Fruit fly (Drosophila melanogaster): ENCODE data around the gene CG12104.

CG12104 gene

DNA sequence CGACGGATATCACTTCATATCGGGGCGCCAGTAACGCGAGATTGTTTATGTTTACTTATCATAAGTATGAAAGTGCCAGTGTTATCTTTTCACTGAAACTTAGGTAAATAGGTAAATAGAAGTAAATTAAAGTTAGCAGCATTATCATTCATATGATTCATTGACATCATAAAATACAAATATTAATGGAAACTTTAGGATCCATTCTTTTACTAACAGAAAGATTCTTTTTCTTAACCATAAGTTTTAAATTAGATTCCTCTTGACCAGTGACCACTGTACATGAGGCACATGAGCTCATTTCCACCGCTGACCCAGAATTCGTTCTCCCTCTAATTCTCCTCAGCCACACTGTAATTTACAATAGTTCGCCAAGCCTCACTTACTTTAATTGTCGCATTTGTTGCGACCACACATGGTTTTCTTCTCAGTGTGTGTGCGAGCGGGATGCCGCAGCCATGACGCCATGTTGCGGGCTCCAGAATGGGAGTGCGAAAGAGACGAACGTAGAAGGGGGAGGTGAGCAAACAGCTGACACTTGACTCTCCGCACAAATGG, 24.0 kb downstream of the CG12104 start (continued):
- TF ChIP-seq Doc3 (GFP tag; IDR thresholded peaks at IDR 0.05; ENCODE audit: partially characterized antibody), result no peak
- no peak for TF ChIP-seq tna (GFP tag; IDR thresholded peaks at IDR 0.05; ENCODE audit: partially characterized antibody)
- TF ChIP-seq jumu (GFP tag; optimal IDR thresholded peaks at IDR 0.05), result peak; percentile 23
- TF ChIP-seq gcm2 (GFP tag; optimal IDR thresholded peaks at IDR 0.05), result no peak
- no peak for TF ChIP-seq ems (GFP tag; optimal IDR thresholded peaks at IDR 0.05)
- no peak for TF ChIP-seq NC2α (GFP tag; optimal IDR thresholded peaks at IDR 0.05)
- TF ChIP-seq CG16863 (GFP tag; optimal IDR thresholded peaks at IDR 0.05), result peak; percentile 26
- TF ChIP-seq Lpt (GFP tag; optimal IDR thresholded peaks at IDR 0.05), result no peak
- TF ChIP-seq CG11723 (GFP tag; optimal IDR thresholded peaks at IDR 0.05), result no peak
- peak; percentile 33 for TF ChIP-seq CG13424 (tag; optimal IDR thresholded peaks at IDR 0.05)
- TF ChIP-seq eyg (GFP tag; optimal IDR thresholded peaks at IDR 0.05), result peak; percentile 29
- TF ChIP-seq CG9609 (GFP tag; optimal IDR thresholded peaks at IDR 0.05), result no peak
- peak; percentile 9 for TF ChIP-seq sd (tag; optimal IDR thresholded peaks at IDR 0.05)
- no peak for TF ChIP-seq CG17328 (GFP tag; IDR thresholded peaks at IDR 0.05)
- TF ChIP-seq Med (GFP tag), result peak; percentile 93
- no peak for TF ChIP-seq knrl (GFP tag; IDR thresholded peaks at IDR 0.05; ENCODE audit: partially characterized antibody)
- peak; percentile 23 for TF ChIP-seq grn (GFP tag; optimal IDR thresholded peaks at IDR 0.05)
- TF ChIP-seq CG31224 (GFP tag; IDR thresholded peaks at IDR 0.05), result 0 out of 2 replicates have a peak, but pooled peaks have one; percentile 7
- TF ChIP-seq Ssrp (tag; optimal IDR thresholded peaks at IDR 0.05), result no peak
- no peak for TF ChIP-seq dimm (GFP tag; IDR thresholded peaks at IDR 0.05)
- peak; percentile 3 for TF ChIP-seq fd3F (GFP tag; optimal IDR thresholded peaks at IDR 0.05)
- peak; percentile 15 for TF ChIP-seq CG10209 (GFP tag; optimal IDR thresholded peaks at IDR 0.05)
- peak; percentile 14 for TF ChIP-seq D19B (GFP tag; optimal IDR thresholded peaks at IDR 0.05)
- TF ChIP-seq Hsf (GFP tag; optimal IDR thresholded peaks at IDR 0.05), result no peak
- TF ChIP-seq CG30020 (tag; optimal IDR thresholded peaks at IDR 0.05), result no peak
- no peak for TF ChIP-seq MTF-1 (GFP tag; optimal IDR thresholded peaks at IDR 0.05; ENCODE audit: borderline replicate concordance)
- TF ChIP-seq CG1792 (GFP tag; optimal IDR thresholded peaks at IDR 0.05), result no peak
- TF ChIP-seq gfzf (GFP tag; optimal IDR thresholded peaks at IDR 0.05), result no peak
- no peak for TF ChIP-seq Vsx1 (GFP tag; optimal IDR thresholded peaks at IDR 0.05)
- TF ChIP-seq CG14860 (GFP tag; IDR thresholded peaks at IDR 0.05; ENCODE audit: partially characterized antibody), result no peak
- TF ChIP-seq repo (GFP tag; optimal IDR thresholded peaks at IDR 0.05), result peak; percentile 45
- 0 out of 3 replicates have a peak, but pooled peaks have one; percentile 27 for TF ChIP-seq sr (GFP tag; IDR thresholded peaks at IDR 0.05)
- TF ChIP-seq CG42726 (GFP tag; IDR thresholded peaks at IDR 0.05; ENCODE audit: partially characterized antibody), result no peak
- no peak for TF ChIP-seq Dfd (GFP tag; optimal IDR thresholded peaks at IDR 0.05)
- TF ChIP-seq Nf-YB (GFP tag; optimal IDR thresholded peaks at IDR 0.05), result peak; percentile 2
- peak; percentile 2 for TF ChIP-seq CG4328 (GFP tag; optimal IDR thresholded peaks at IDR 0.05)
- no peak for TF ChIP-seq zen (tag; optimal IDR thresholded peaks at IDR 0.05)
- TF ChIP-seq Pdp1 (GFP tag; optimal IDR thresholded peaks at IDR 0.05), result peak; percentile 9 to 12
- peak; percentile 49 for TF ChIP-seq Meics (GFP tag; optimal IDR thresholded peaks at IDR 0.05)
- TF ChIP-seq bcd (GFP tag; optimal IDR thresholded peaks at IDR 0.05), result peak; percentile 21
- TF ChIP-seq ERR (GFP tag; optimal IDR thresholded peaks at IDR 0.05), result no peak
- no peak for TF ChIP-seq CG6272 (GFP tag; IDR thresholded peaks at IDR 0.05)
- peak; percentile 43 for TF ChIP-seq CG15011 (GFP tag; optimal IDR thresholded peaks at IDR 0.05)
- no peak for TF ChIP-seq run (tag; optimal IDR thresholded peaks at IDR 0.05)
- TF ChIP-seq Ets65A (GFP tag), result peak; percentile 96
- TF ChIP-seq inv (GFP tag; IDR thresholded peaks at IDR 0.05; ENCODE audit: partially characterized antibody), result no peak
- TF ChIP-seq CG1832 (GFP tag; optimal IDR thresholded peaks at IDR 0.05), result peak; percentile 54
- TF ChIP-seq Bgb (GFP tag; IDR thresholded peaks at IDR 0.05; ENCODE audit: partially characterized antibody), result no peak
- 0 out of 2 replicates have a peak, but pooled peaks have one; percentile 35 for TF ChIP-seq E2f1 (GFP tag; IDR thresholded peaks at IDR 0.05)
- peak; percentile 43 for TF ChIP-seq CG2712 (tag; optimal IDR thresholded peaks at IDR 0.05)
